Worm (Caenorhabditis elegans) whole organism, midembryonic: ENCODE results near the gene C02F5.10.

ENCODE experiments used
- cog-1 ChIP-seq: sonication (generic microtip); optimal IDR thresholded peaks from 2 replicates; lab custom pipeline; 2016; ENCODE audit warnings: missing genetic modification characterization, missing compliant biosample characterization
- flt-1 ChIP-seq: fragments of 200-800 bp; sonication (Bioruptor generic); IDR thresholded peaks from 2 replicates; pipeline ENCODE4 v1.3.6; 2022; ENCODE audit warnings: missing genetic modification characterization, missing compliant biosample characterization
- klf-2 ChIP-seq: fragments of 200-800 bp; sonication (Bioruptor generic); conservative IDR thresholded peaks from 2 replicates; pipeline ENCODE4 v1.3.6; 2022; ENCODE audit warnings: missing genetic modification reagents, missing genetic modification characterization, missing compliant biosample characterization
- med-1 ChIP-seq: sonication (generic microtip); optimal IDR thresholded peaks from 2 replicates; lab custom pipeline; 2017; ENCODE audit warnings: missing genetic modification characterization, mild to moderate bottlenecking, missing compliant biosample characterization, antibody characterized with exemption, missing genetic modification reagents; ENCODE audit not compliant: insufficient read depth
- ref-1 ChIP-seq: fragments of 200-800 bp; sonication (Bioruptor generic); conservative IDR thresholded peaks from 2 replicates; pipeline ENCODE4 v1.3.6; 2022; ENCODE audit warnings: missing genetic modification reagents, missing genetic modification characterization, missing compliant biosample characterization
- tab-1 ChIP-seq: fragments of 200-800 bp; sonication (Bioruptor generic); IDR thresholded peaks from 2 replicates; pipeline ENCODE4 v1.3.6; 2022; ENCODE audit warnings: missing genetic modification characterization, missing compliant biosample characterization
- ztf-23 ChIP-seq: fragments of 200-800 bp; sonication (Bioruptor generic); IDR thresholded peaks from 2 replicates; pipeline ENCODE4 v1.3.6; 2022; ENCODE audit warnings: missing genetic modification reagents, missing genetic modification characterization, missing compliant biosample characterization
- ztf-29 ChIP-seq: fragments of 200-800 bp; sonication (Bioruptor generic); IDR thresholded peaks from 2 replicates; pipeline ENCODE4 v1.3.6; 2022; ENCODE audit warnings: missing genetic modification reagents, missing genetic modification characterization, missing compliant biosample characterization

ce11 chrIII:8281310-8281709, 32.0 kb upstream of the C02F5.10 start:
- no peak for TF ChIP-seq ztf-29 (GFP tag; lab: Robert Waterston, UW)
- TF ChIP-seq tab-1, result no peak
- no peak for TF ChIP-seq ref-1 (GFP tag; lab: Robert Waterston, UW)
- no peak for TF ChIP-seq flt-1
- TF ChIP-seq med-1 (GFP tag; lab: Kevin White, UChicago), result no peak
- TF ChIP-seq ztf-23, result no peak
- TF ChIP-seq klf-2 (GFP tag; lab: Robert Waterston, UW), result no peak
- no peak for TF ChIP-seq cog-1 (tag; lab: Kevin White, UChicago)
